Worm (Caenorhabditis elegans) whole organism, L2 larva: Measurements from ENCODE around the gene Y38H6C.9.
"Not testable (repeated sequence)": the region's sequence is repeated elsewhere in the genome, so short reads cannot be mapped to it uniquely, and the experiment has no call there.

Experiments used
- C34F6.9 ChIP-seq: fragments of 150-350 bp; optimal IDR thresholded peaks from 2 replicates; lab custom pipeline; 2014; ENCODE audit warnings: missing biosample characterization, missing genetic modification characterization
- Y55F3AM.14 ChIP-seq: fragments of 200-800 bp; sonication (Bioruptor generic); optimal IDR thresholded peaks from 2 replicates; lab custom pipeline; 2018; ENCODE audit warnings: mild to moderate bottlenecking, missing genetic modification characterization, missing compliant biosample characterization
- ZK546.5 ChIP-seq: sonication (generic microtip); optimal IDR thresholded peaks from 2 replicates; lab custom pipeline; 2017; ENCODE audit warnings: missing biosample characterization, missing genetic modification characterization
- alr-1 ChIP-seq: fragments of 150-350 bp; optimal IDR thresholded peaks from 2 replicates; lab custom pipeline; 2014; ENCODE audit warnings: missing biosample characterization, missing genetic modification characterization
- blmp-1 ChIP-seq: sonication (generic microtip); optimal IDR thresholded peaks from 2 replicates; lab custom pipeline; 2017; ENCODE audit warnings: missing genetic modification characterization, mild to moderate bottlenecking, missing compliant biosample characterization, antibody characterized with exemption, moderate library complexity; ENCODE audit not compliant: insufficient read depth
- ceh-16 ChIP-seq: fragments of 150-350 bp; optimal IDR thresholded peaks from 2 replicates; lab custom pipeline; 2014; ENCODE audit warnings: missing biosample characterization, missing genetic modification characterization
- ceh-82 ChIP-seq: fragments of 150-350 bp; optimal IDR thresholded peaks from 2 replicates; lab custom pipeline; 2014; ENCODE audit warnings: missing biosample characterization, missing genetic modification characterization
- dmd-4 ChIP-seq: sonication (generic microtip); optimal IDR thresholded peaks from 2 replicates; lab custom pipeline; 2017; ENCODE audit warnings: missing biosample characterization, missing genetic modification characterization
- egl-27 ChIP-seq: sonication (generic microtip); optimal IDR thresholded peaks from 3 replicates; lab custom pipeline; 2017; ENCODE audit warnings: missing biosample characterization, missing genetic modification reagents, missing genetic modification characterization
- elt-3 ChIP-seq: sonication (generic microtip); optimal IDR thresholded peaks from 2 replicates; lab custom pipeline; 2017; ENCODE audit warnings: missing biosample characterization, missing genetic modification characterization
- fos-1 ChIP-seq: fragments of 150-350 bp; optimal IDR thresholded peaks from 2 replicates; lab custom pipeline; 2014; ENCODE audit warnings: missing biosample characterization, missing genetic modification characterization
- gmeb-1 ChIP-seq: fragments of 150-350 bp; optimal IDR thresholded peaks from 2 replicates; lab custom pipeline; 2014; ENCODE audit warnings: missing biosample characterization, missing genetic modification characterization
- lin-11 ChIP-seq: fragments of 150-350 bp; sonication (generic microtip); optimal IDR thresholded peaks from 2 replicates; lab custom pipeline; 2014; ENCODE audit warnings: missing biosample characterization, missing genetic modification characterization, inconsistent platforms, mixed read lengths
- lin-13 ChIP-seq: fragments of 150-350 bp; optimal IDR thresholded peaks from 2 replicates; lab custom pipeline; 2014; ENCODE audit warnings: missing biosample characterization, missing genetic modification reagents, missing genetic modification characterization
- lin-39 ChIP-seq: fragments of 150-350 bp; optimal IDR thresholded peaks from 2 replicates; lab custom pipeline; 2014; ENCODE audit warnings: missing biosample characterization, missing genetic modification reagents, missing genetic modification characterization
- lsy-2 ChIP-seq, 2 experiments: fragments of 150-350 bp in 1 of 2; sonication (generic microtip) in 1 of 2; optimal IDR thresholded peaks; 2 replicates each; lab custom pipeline; 2014 to 2017; ENCODE audit warnings: missing biosample characterization in 2 of 2, missing genetic modification characterization in 2 of 2
- nhr-10 ChIP-seq: sonication (generic microtip); optimal IDR thresholded peaks from 2 replicates; lab custom pipeline; 2017; ENCODE audit warnings: missing biosample characterization, missing genetic modification characterization
- nhr-12 ChIP-seq: fragments of 150-350 bp; optimal IDR thresholded peaks from 2 replicates; lab custom pipeline; 2014; ENCODE audit warnings: missing biosample characterization, missing genetic modification characterization
- nhr-237 ChIP-seq: fragments of 150-350 bp; optimal IDR thresholded peaks from 2 replicates; lab custom pipeline; 2014; ENCODE audit warnings: missing biosample characterization, missing genetic modification characterization
- nhr-6 ChIP-seq: fragments of 150-350 bp; optimal IDR thresholded peaks from 2 replicates; lab custom pipeline; 2014; ENCODE audit warnings: missing biosample characterization, missing genetic modification characterization
- nhr-77 ChIP-seq: fragments of 150-350 bp; optimal IDR thresholded peaks from 2 replicates; lab custom pipeline; 2014; ENCODE audit warnings: missing biosample characterization, missing genetic modification characterization
- peb-1 ChIP-seq: fragments of 150-350 bp; optimal IDR thresholded peaks from 2 replicates; lab custom pipeline; 2014; ENCODE audit warnings: missing biosample characterization, missing genetic modification characterization
- skn-1 ChIP-seq: sonication (generic microtip); optimal IDR thresholded peaks from 2 replicates; lab custom pipeline; 2017; ENCODE audit warnings: missing biosample characterization, missing genetic modification characterization
- sma-3 ChIP-seq: sonication (generic microtip); optimal IDR thresholded peaks from 2 replicates; lab custom pipeline; 2016; ENCODE audit warnings: missing genetic modification reagents, missing genetic modification characterization, missing compliant biosample characterization
- sma-9 ChIP-seq, 2 experiments: fragments of 150-350 bp in 1 of 2; sonication (generic microtip) in 1 of 2; optimal IDR thresholded peaks; 2 replicates each; lab custom pipeline; 2014 to 2016; ENCODE audit warnings: missing genetic modification characterization in 2 of 2, mild to moderate bottlenecking in 1 of 2, missing biosample characterization in 1 of 2, missing compliant biosample characterization in 1 of 2, missing genetic modification reagents in 1 of 2, moderate library complexity in 1 of 2
- snpc-4 ChIP-seq: fragments of 150-350 bp; optimal IDR thresholded peaks from 2 replicates; lab custom pipeline; 2014; ENCODE audit warnings: missing biosample characterization, missing genetic modification characterization
- unc-39 ChIP-seq: fragments of 150-350 bp; optimal IDR thresholded peaks from 2 replicates; lab custom pipeline; 2014; ENCODE audit warnings: missing biosample characterization, missing genetic modification characterization
- ztf-1 ChIP-seq: fragments of 200-800 bp; sonication (Bioruptor generic); conservative IDR thresholded peaks from 2 replicates; pipeline ENCODE4 v1.3.6; 2022; ENCODE audit warnings: missing genetic modification characterization, missing compliant biosample characterization
- ztf-4 ChIP-seq: fragments of 150-350 bp; optimal IDR thresholded peaks from 2 replicates; lab custom pipeline; 2014; ENCODE audit warnings: missing biosample characterization, missing genetic modification characterization

The Y38H6C.9 gene

ce11 chrV:20525816-20526459 lies 3.9 kb upstream of the Y38H6C.9 start, which contains the start of the genes srh-166 and Y38H6C.24:
srh-166 (minus strand) TSS chrV:20525866.
Y38H6C.24 (plus strand) TSS chrV:20526435.
- TF ChIP-seq skn-1 (tag; lab: Kevin White, UChicago) (no peak), nhr-12 (tag; lab: Kevin White, UChicago) (no peak), sma-9 (GFP tag; optimal IDR thresholded peaks at IDR 0.05; lab: Kevin White, UChicago) (peak; percentile 64), sma-9 (tag; optimal IDR thresholded peaks at IDR 0.05; lab: Kevin White, UChicago) (no peak), ceh-82 (tag; lab: Kevin White, UChicago) (no peak), ceh-16 (no peak), gmeb-1 (tag; lab: Kevin White, UChicago) (peak; percentile 17), blmp-1 (tag; lab: Kevin White, UChicago) (no peak), fos-1 (peak; percentile 98), snpc-4 (tag; lab: Kevin White, UChicago) (no peak)

DNA sequence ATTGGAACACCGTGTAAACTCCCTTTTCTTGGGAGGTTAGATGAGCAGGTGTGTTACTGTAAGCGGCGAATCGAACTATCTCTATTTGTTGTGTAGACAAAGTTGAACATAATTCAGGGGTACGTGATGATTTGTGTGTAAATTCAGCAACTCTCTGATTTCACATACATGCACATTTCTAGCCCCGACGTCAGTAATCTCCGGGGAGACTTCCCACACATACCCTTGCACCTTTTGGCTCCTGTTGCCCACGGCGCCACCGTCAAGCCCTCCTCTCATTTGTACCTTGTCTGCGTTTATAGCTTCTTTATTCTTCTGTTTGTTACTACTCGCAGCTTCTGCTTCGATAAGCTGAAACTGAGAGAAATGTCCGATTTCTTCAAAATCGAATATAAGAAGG lies 3.1 kb downstream of the Y38H6C.9 start, which contains the start of gene Y38H6C.25:
Gene Y38H6C.25, plus strand, starts transcription at position 301 of the 400 bp plus-strand sequence.
- TF ChIP-seq ztf-1 (GFP tag; lab: Robert Waterston, UW) (no peak), fos-1 (no peak), egl-27 (no peak), nhr-77 (no peak), peb-1 (tag; lab: Kevin White, UChicago) (no peak), lin-11 (tag; lab: Kevin White, UChicago) (no peak), skn-1 (tag; lab: Kevin White, UChicago) (no peak), Y55F3AM.14 (GFP tag; lab: Kevin White, UChicago) (no peak), ceh-16 (no peak), dmd-4 (no peak), sma-3 (GFP tag; lab: Kevin White, UChicago) (no peak), alr-1 (tag; lab: Kevin White, UChicago) (no peak), elt-3 (tag; lab: Kevin White, UChicago) (no peak), gmeb-1 (tag; lab: Kevin White, UChicago) (no peak), nhr-237 (no peak), lsy-2 (tag; optimal IDR thresholded peaks at IDR 0.05; lab: Kevin White, UChicago) (no peak)

DNA sequence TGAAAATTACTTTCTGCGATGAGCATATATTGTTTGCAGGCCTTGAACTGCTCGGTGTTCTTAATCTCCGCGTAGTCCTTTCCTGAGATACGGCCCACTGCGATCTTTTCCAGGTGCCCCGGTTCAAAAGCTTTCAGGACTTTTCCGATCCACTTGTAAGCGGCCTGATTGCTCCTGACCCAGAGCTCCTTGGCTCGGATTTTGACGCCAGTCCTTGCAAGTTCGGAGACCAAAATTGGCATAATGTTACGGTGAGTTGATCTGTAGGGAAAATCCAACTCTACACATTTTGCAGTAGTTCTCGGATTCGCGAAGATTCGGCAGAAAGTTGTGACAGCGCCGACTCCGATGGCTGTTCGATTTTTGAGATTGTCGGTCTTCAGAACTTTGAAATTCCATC lies 5.1 kb downstream of the Y38H6C.9 start:
- TF ChIP-seq C34F6.9 (no peak), ceh-16 (no peak), ZK546.5 (no peak), gmeb-1 (tag; lab: Kevin White, UChicago) (no peak), Y55F3AM.14 (GFP tag; lab: Kevin White, UChicago) (no peak), ztf-4 (tag; lab: Kevin White, UChicago) (no peak), lin-13 (GFP tag; lab: Kevin White, UChicago) (no peak), unc-39 (tag; lab: Kevin White, UChicago) (no peak), ceh-82 (tag; lab: Kevin White, UChicago) (no peak), ztf-1 (GFP tag; lab: Robert Waterston, UW) (no peak)

DNA sequence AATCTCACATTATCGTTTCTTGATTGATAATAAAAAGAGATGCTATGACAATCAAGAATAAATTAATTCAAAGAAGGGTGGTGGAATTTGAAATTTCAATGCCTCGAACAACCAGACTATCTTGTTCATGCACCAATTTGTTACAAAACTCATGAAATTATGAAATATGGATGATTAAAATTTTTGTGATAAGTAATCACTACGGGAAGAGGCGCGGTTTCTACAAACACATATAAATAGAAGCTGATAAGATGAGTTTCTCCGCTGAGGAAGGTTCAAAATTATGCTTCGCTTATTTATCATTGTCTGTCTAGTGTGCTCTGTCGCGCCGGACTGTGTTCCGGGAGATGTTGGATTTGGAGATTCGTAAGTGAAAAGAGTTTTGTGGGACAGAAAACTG lies 7.6 kb downstream of the Y38H6C.9 start:
- TF ChIP-seq Y55F3AM.14 (GFP tag; lab: Kevin White, UChicago) (no peak), ztf-1 (GFP tag; lab: Robert Waterston, UW) (no peak), nhr-6 (tag; lab: Kevin White, UChicago) (no peak), egl-27 (no peak), fos-1 (peak; percentile 63)

DNA sequence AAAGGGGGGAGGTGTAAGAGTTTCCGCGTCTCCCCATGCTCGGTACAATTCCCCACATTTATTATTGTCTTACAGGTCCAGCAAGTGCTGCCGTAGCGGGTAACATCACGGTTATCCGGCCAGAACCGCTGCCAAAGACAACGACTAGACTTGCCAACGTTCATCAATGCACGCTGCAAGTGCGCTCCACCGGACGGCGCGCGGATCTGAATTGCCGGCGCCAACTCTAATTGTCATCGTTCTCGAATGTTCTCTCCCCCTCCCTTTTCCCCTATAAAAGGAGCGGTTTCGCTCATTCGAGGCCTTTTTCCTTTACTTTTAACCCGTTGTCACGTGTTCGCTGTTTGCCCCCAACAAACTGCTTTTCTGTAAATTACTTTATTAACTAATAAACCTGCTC lies 8.4 kb downstream of the Y38H6C.9 start, which contains the start of gene Y38H6C.8:
Gene Y38H6C.8, plus strand, starts transcription at position 301 of the 400 bp plus-strand sequence.
- TF ChIP-seq nhr-10 (tag; lab: Kevin White, UChicago); ZK546.5; sma-9 (GFP tag; optimal IDR thresholded peaks at IDR 0.05; lab: Kevin White, UChicago); sma-9 (tag; optimal IDR thresholded peaks at IDR 0.05; lab: Kevin White, UChicago): not testable (repeated sequence)

- TF ChIP-seq lin-39 (tag; lab: Kevin White, UChicago), result no peak
- TF ChIP-seq C34F6.9, result no peak
- TF ChIP-seq nhr-6 (tag; lab: Kevin White, UChicago), result no peak
- no peak for TF ChIP-seq ceh-16
- no peak for TF ChIP-seq skn-1 (tag; lab: Kevin White, UChicago)
- no peak for TF ChIP-seq nhr-10 (tag; lab: Kevin White, UChicago)
- TF ChIP-seq snpc-4 (tag; lab: Kevin White, UChicago), result no peak
- no peak for TF ChIP-seq alr-1 (tag; lab: Kevin White, UChicago)
Observed at ce11 chrV:20509427-20509826, 12.6 kb downstream of the Y38H6C.9 start.
